Worm (Caenorhabditis elegans): ENCODE measurements around the gene F55C12.6.

DNA sequence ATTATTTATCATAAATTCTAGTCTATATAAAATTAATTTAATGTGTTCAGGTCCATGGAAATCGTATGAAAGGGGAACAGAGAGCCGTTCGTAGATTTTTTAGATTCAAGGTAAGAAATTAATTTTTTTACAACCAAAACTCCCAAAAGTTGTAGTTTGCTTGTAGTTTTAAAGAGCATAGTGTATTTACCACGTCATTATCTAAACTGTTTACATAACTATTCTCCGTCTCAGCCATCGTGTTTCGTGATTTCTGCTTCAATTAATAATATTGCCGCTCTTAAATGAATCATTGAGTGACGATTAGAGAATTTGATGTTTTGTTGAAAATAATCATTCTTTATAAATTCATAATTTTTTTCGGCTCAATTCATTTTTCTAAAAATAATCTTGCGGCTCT lies 35.3 kb upstream of the F55C12.6 start, which contains the start of gene cgt-3:
- TF ChIP-seq madf-8 (GFP tag; conservative IDR thresholded peaks at IDR 0.05) (no peak), ceh-58 (GFP tag; IDR thresholded peaks at IDR 0.05) (no peak), Y53F4B.3 (GFP tag; IDR thresholded peaks at IDR 0.05) (no peak), rpc-1 (optimal IDR thresholded peaks at IDR 0.05) (no peak), rpc-1 (tag; optimal IDR thresholded peaks at IDR 0.05) (no peak), chd-7 (tag; optimal IDR thresholded peaks at IDR 0.05) (no peak), him-1 (tag; optimal IDR thresholded peaks at IDR 0.05) (no peak), xnd-1 (tag; optimal IDR thresholded peaks at IDR 0.05) (no peak), Y79H2A.3 (GFP tag; conservative IDR thresholded peaks at IDR 0.05) (no peak), snpc-4 (GFP tag; optimal IDR thresholded peaks at IDR 0.05) (no peak), snpc-4 (tag; optimal IDR thresholded peaks at IDR 0.05) (no peak)

All from whole organism, young adult.